Fruit fly (Drosophila melanogaster): Measurements from ENCODE around the gene CG7557.

CG7557 gene

DNA sequence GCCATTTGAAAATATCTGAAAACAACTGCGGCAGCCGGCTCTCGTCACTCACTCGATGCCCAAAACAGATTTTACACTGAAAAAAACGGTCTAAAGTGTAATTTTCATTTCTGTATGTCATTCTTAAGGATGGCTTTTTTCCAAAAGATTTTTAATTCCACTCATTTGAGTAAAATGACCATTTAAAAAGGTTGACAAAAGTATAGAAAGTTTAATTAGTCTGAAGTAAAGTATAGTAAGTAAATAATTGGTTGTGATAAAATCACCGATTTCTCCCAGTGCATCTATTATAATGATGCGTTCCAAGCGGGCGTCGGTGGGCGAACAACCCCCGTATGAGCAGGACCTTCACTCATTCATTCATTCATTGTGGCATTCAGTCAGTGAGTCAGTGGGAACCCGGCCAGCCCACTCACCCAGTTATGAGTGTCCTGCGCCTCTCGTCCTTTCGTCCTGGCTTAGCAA is 22.6 kb upstream of the CG7557 start:
- peak; percentile 21 for TF ChIP-seq CG6808 (GFP tag; optimal IDR thresholded peaks at IDR 0.05)
- TF ChIP-seq Hr39 (GFP tag; optimal IDR thresholded peaks at IDR 0.05), result peak; percentile 26
- TF ChIP-seq lz (GFP tag; optimal IDR thresholded peaks at IDR 0.05), result peak; percentile 31
- TF ChIP-seq Lpt (GFP tag; optimal IDR thresholded peaks at IDR 0.05), result no peak
- TF ChIP-seq CG10669 (GFP tag; optimal IDR thresholded peaks at IDR 0.05), result no peak
- no peak for TF ChIP-seq CG6854 (GFP tag; optimal IDR thresholded peaks at IDR 0.05)
- TF ChIP-seq OdsH (GFP tag; optimal IDR thresholded peaks at IDR 0.05), result peak; percentile 2
- TF ChIP-seq Eip75B (GFP tag; optimal IDR thresholded peaks at IDR 0.05), result peak; percentile 5
- TF ChIP-seq spab (GFP tag; optimal IDR thresholded peaks at IDR 0.05), result peak; percentile 17
- TF ChIP-seq Eip78C (GFP tag), result peak; percentile 57
- no peak for TF ChIP-seq CG10631 (GFP tag; optimal IDR thresholded peaks at IDR 0.05)
- TF ChIP-seq Met (GFP tag; optimal IDR thresholded peaks at IDR 0.05), result peak; percentile 53
- no peak for TF ChIP-seq CG15336 (GFP tag; IDR thresholded peaks at IDR 0.05)
- peak; percentile 4 for TF ChIP-seq fd59A (GFP tag; optimal IDR thresholded peaks at IDR 0.05)
- TF ChIP-seq CG8632 (GFP tag; optimal IDR thresholded peaks at IDR 0.05), result no peak
- TF ChIP-seq topi (GFP tag; optimal IDR thresholded peaks at IDR 0.05), result peak; percentile 38
- TF ChIP-seq Hr4 (GFP tag; optimal IDR thresholded peaks at IDR 0.05), result no peak
- peak; percentile 19 for TF ChIP-seq CG31627 (GFP tag; optimal IDR thresholded peaks at IDR 0.05)
- no peak for TF ChIP-seq Hr38 (GFP tag; optimal IDR thresholded peaks at IDR 0.05)
- peak; percentile 11 for TF ChIP-seq CG34406 (GFP tag; optimal IDR thresholded peaks at IDR 0.05)
- peak; percentile 27 for TF ChIP-seq svp (GFP tag)
- no peak for TF ChIP-seq Eip93F (GFP tag; optimal IDR thresholded peaks at IDR 0.05)
- peak; percentile 42 for TF ChIP-seq Smox (GFP tag; optimal IDR thresholded peaks at IDR 0.05)
- TF ChIP-seq eg (GFP tag; IDR thresholded peaks at IDR 0.05), result no peak
- TF ChIP-seq CG1621 (tag; optimal IDR thresholded peaks at IDR 0.05), result no peak
- no peak for TF ChIP-seq CG11902 (GFP tag; optimal IDR thresholded peaks at IDR 0.05)
- TF ChIP-seq fd85E (GFP tag; optimal IDR thresholded peaks at IDR 0.05), result no peak
- peak; percentile 17 for TF ChIP-seq CG6792 (GFP tag; optimal IDR thresholded peaks at IDR 0.05)
- TF ChIP-seq salr (GFP tag; optimal IDR thresholded peaks at IDR 0.05), result no peak
- TF ChIP-seq Ets96B (tag; optimal IDR thresholded peaks at IDR 0.05), result no peak
- no peak for TF ChIP-seq vri (GFP tag; optimal IDR thresholded peaks at IDR 0.05)
- peak; percentile 25 for TF ChIP-seq acj6 (GFP tag; optimal IDR thresholded peaks at IDR 0.05)
- TF ChIP-seq esn (GFP tag; optimal IDR thresholded peaks at IDR 0.05), result peak; percentile 55
- no peak for TF ChIP-seq net (GFP tag; optimal IDR thresholded peaks at IDR 0.05)
- TF ChIP-seq cyc (GFP tag; optimal IDR thresholded peaks at IDR 0.05), result no peak
- TF ChIP-seq dsx (GFP tag; optimal IDR thresholded peaks at IDR 0.05; ENCODE audit: poor library complexity, severe bottlenecking), result no peak
- no peak for TF ChIP-seq CG3919 (GFP tag; optimal IDR thresholded peaks at IDR 0.05)
- peak in 1 of 2 experiments; percentile 9 for TF ChIP-seq ss (GFP tag; optimal IDR thresholded peaks at IDR 0.05)
- TF ChIP-seq CG6276 (GFP tag; optimal IDR thresholded peaks at IDR 0.05), result no peak
- peak; percentile 0 for TF ChIP-seq CG3032 (tag; optimal IDR thresholded peaks at IDR 0.05)
- TF ChIP-seq CG32006 (GFP tag; optimal IDR thresholded peaks at IDR 0.05), result peak; percentile 26
- peak; percentile 3 for TF ChIP-seq Sox14 (GFP tag; optimal IDR thresholded peaks at IDR 0.05)
- peak; percentile 24 for TF ChIP-seq fkh (GFP tag; optimal IDR thresholded peaks at IDR 0.05)
- peak; percentile 12 for TF ChIP-seq Sox102F (GFP tag; optimal IDR thresholded peaks at IDR 0.05)
- TF ChIP-seq CG7368 (GFP tag; optimal IDR thresholded peaks at IDR 0.05), result no peak
- TF ChIP-seq CG16779 (tag; optimal IDR thresholded peaks at IDR 0.05), result no peak
- TF ChIP-seq Blimp-1 (GFP tag; optimal IDR thresholded peaks at IDR 0.05), result no peak

Measured in whole organism, prepupa.